Fruit fly (Drosophila melanogaster): ENCODE measurements around the gene PIG-K.

PIG-K gene

dm6 chrX:1981723-1982122, 27.4 kb downstream of the PIG-K start:
- 0 out of 4 replicates have a peak, but pooled peaks have one; percentile 18 for TF ChIP-seq chinmo (GFP tag; IDR thresholded peaks at IDR 0.05; ENCODE audit: partially characterized antibody)
- peak; percentile 92 for TF ChIP-seq ewg (GFP tag; optimal IDR thresholded peaks at IDR 0.05)
- 0 out of 2 replicates have a peak, but pooled peaks have one; percentile 13 for TF ChIP-seq crol (GFP tag; IDR thresholded peaks at IDR 0.05)
- no peak for TF ChIP-seq Dref (GFP tag; IDR thresholded peaks at IDR 0.05)

- no peak for TF ChIP-seq CG12391 (tag; optimal IDR thresholded peaks at IDR 0.05)
- peak in 1 of 2 experiments; percentile 73 for TF ChIP-seq Pdp1 (GFP tag; optimal IDR thresholded peaks at IDR 0.05)
- no peak for TF ChIP-seq Dip3 (GFP tag; optimal IDR thresholded peaks at IDR 0.05)
- no peak for TF ChIP-seq fru (optimal IDR thresholded peaks at IDR 0.05)
- TF ChIP-seq Drgx (GFP tag; IDR thresholded peaks at IDR 0.05) = peak; percentile 89
- no peak for TF ChIP-seq mam (GFP tag; optimal IDR thresholded peaks at IDR 0.05)
- TF ChIP-seq stwl (tag; optimal IDR thresholded peaks at IDR 0.05) = no peak
- peak; percentile 46 for TF ChIP-seq Blimp-1 (GFP tag; optimal IDR thresholded peaks at IDR 0.05)
- no peak for TF ChIP-seq CG10654 (GFP tag; optimal IDR thresholded peaks at IDR 0.05)
Measured at dm6 chrX:1979673-1980072, 29.5 kb downstream of the PIG-K start.

dm6 chrX:1979031-1979430, 30.1 kb downstream of the PIG-K start:
- TF ChIP-seq D19A (tag; optimal IDR thresholded peaks at IDR 0.05) = peak; percentile 29
- TF ChIP-seq kni (GFP tag; optimal IDR thresholded peaks at IDR 0.05) = no peak
- TF ChIP-seq Hmr (GFP tag; optimal IDR thresholded peaks at IDR 0.05) = no peak
- peak; percentile 57 for TF ChIP-seq Drgx (GFP tag; IDR thresholded peaks at IDR 0.05)

dm6 chrX:1975879-1976601, 33.1 kb downstream of the PIG-K start:
- TF ChIP-seq Blimp-1 (GFP tag; optimal IDR thresholded peaks at IDR 0.05) (peak; percentile 98), crol (GFP tag; IDR thresholded peaks at IDR 0.05) (peak; percentile 94), lmd (GFP tag; IDR thresholded peaks at IDR 0.05) (no peak), CG10543 (GFP tag; optimal IDR thresholded peaks at IDR 0.05) (peak; percentile 24), CG6791 (GFP tag; IDR thresholded peaks at IDR 0.05; ENCODE audit: partially characterized antibody) (0 out of 3 replicates have a peak, but pooled peaks have one; percentile 9), Med (GFP tag) (peak; percentile 5), Eip74EF (GFP tag; optimal IDR thresholded peaks at IDR 0.05) (peak in 1 of 2 experiments; percentile 14), Deaf1 (tag; optimal IDR thresholded peaks at IDR 0.05) (peak; percentile 97), Ada2b (GFP tag; IDR thresholded peaks at IDR 0.05) (no peak), Hr78 (GFP tag; optimal IDR thresholded peaks at IDR 0.05) (peak in 1 of 2 experiments; percentile 91), Rfx (GFP tag; IDR thresholded peaks at IDR 0.05) (no peak), HLH4C (GFP tag; IDR thresholded peaks at IDR 0.05; ENCODE audit: partially characterized antibody) (0 out of 3 replicates have a peak, but pooled peaks have one; percentile 9), CG4360 (GFP tag; IDR thresholded peaks at IDR 0.05) (peak; percentile 89), Trl (optimal IDR thresholded peaks at IDR 0.05) (peak; percentile 70 to 87), Trl (GFP tag; optimal IDR thresholded peaks at IDR 0.05) (no peak), ci (GFP tag; IDR thresholded peaks at IDR 0.05) (peak; percentile 39; the same call in 2 of the 3 replicates), cg (GFP tag; optimal IDR thresholded peaks at IDR 0.05) (peak; percentile 86), Bteb2 (GFP tag; optimal IDR thresholded peaks at IDR 0.05) (no peak), CG33557 (GFP tag; optimal IDR thresholded peaks at IDR 0.05) (no peak), Awh (GFP tag; IDR thresholded peaks at IDR 0.05) (0 out of 2 replicates have a peak, but pooled peaks have one; percentile 5), gfzf (GFP tag; optimal IDR thresholded peaks at IDR 0.05) (no peak), Nf-YC (tag; optimal IDR thresholded peaks at IDR 0.05) (peak; percentile 61), sug (tag; optimal IDR thresholded peaks at IDR 0.05) (no peak), abd-A (tag; optimal IDR thresholded peaks at IDR 0.05) (peak; percentile 38), sna (GFP tag; IDR thresholded peaks at IDR 0.05; ENCODE audit: partially characterized antibody) (0 out of 2 replicates have a peak, but pooled peaks have one; percentile 26), kni (GFP tag; optimal IDR thresholded peaks at IDR 0.05) (peak; percentile 70), yki (optimal IDR thresholded peaks at IDR 0.05) (peak; percentile 78), Pdp1 (GFP tag; optimal IDR thresholded peaks at IDR 0.05) (peak in 1 of 2 experiments; percentile 93), ATbp (GFP tag; optimal IDR thresholded peaks at IDR 0.05) (peak; percentile 37), zen2 (GFP tag; IDR thresholded peaks at IDR 0.05; ENCODE audit: partially characterized antibody) (peak; percentile 32; the same call in 1 of the 3 replicates)
